Worm (Caenorhabditis elegans) whole organism, young adult: ENCODE results near the gene spc-2.

Source experiments
- B0035.1 ChIP-seq: sonication (generic microtip); optimal IDR thresholded peaks from 2 replicates; lab custom pipeline; 2016; ENCODE audit warnings: missing genetic modification characterization, mild to moderate bottlenecking, missing compliant biosample characterization, missing genotype, missing genetic modification reagents
- F37B4.10 ChIP-seq: fragments of 200-800 bp; sonication (Bioruptor generic); IDR thresholded peaks from 2 replicates; pipeline ENCODE4 v1.3.6; 2022; ENCODE audit warnings: missing genetic modification characterization, missing compliant biosample characterization
- F57A8.1 ChIP-seq: fragments of 200-800 bp; sonication (Bioruptor generic); optimal IDR thresholded peaks from 2 replicates; lab custom pipeline; 2018; ENCODE audit warnings: mild to moderate bottlenecking, missing genetic modification characterization, moderate library complexity, missing compliant biosample characterization
- F57C9.4 ChIP-seq: sonication (generic microtip); optimal IDR thresholded peaks from 2 replicates; lab custom pipeline; 2017; ENCODE audit warnings: mild to moderate bottlenecking, missing genetic modification characterization, missing compliant biosample characterization
- T07F8.4 ChIP-seq: sonication (generic microtip); optimal IDR thresholded peaks from 2 replicates; lab custom pipeline; 2016; ENCODE audit warnings: mild to moderate bottlenecking, missing genetic modification characterization, moderate library complexity, missing compliant biosample characterization
- T26A5.8 ChIP-seq: sonication (generic microtip); optimal IDR thresholded peaks from 2 replicates; lab custom pipeline; 2016; ENCODE audit warnings: missing genetic modification characterization, missing compliant biosample characterization
- Y67H2A.10 ChIP-seq: fragments of 200-800 bp; sonication (Bioruptor generic); conservative IDR thresholded peaks from 2 replicates; pipeline ENCODE4 v1.3.6; 2022; ENCODE audit warnings: missing genetic modification reagents, missing genetic modification characterization, missing compliant biosample characterization
- aptf-3 ChIP-seq: fragments of 200-800 bp; sonication (Bioruptor generic); IDR thresholded peaks from 2 replicates; pipeline ENCODE4 v1.3.6; 2022; ENCODE audit warnings: missing genetic modification characterization, missing compliant biosample characterization
- attf-5 ChIP-seq: fragments of 200-800 bp; sonication (Bioruptor generic); optimal IDR thresholded peaks from 2 replicates; lab custom pipeline; 2018; ENCODE audit warnings: mild to moderate bottlenecking, missing genetic modification characterization, missing compliant biosample characterization
- attf-6 ChIP-seq: fragments of 200-800 bp; sonication (Bioruptor generic); IDR thresholded peaks from 2 replicates; pipeline ENCODE4 v1.3.6; 2022; ENCODE audit warnings: missing genetic modification reagents, missing genetic modification characterization, missing compliant biosample characterization
- ccch-3 ChIP-seq: fragments of 200-800 bp; sonication (Bioruptor generic); optimal IDR thresholded peaks from 2 replicates; lab custom pipeline; 2018; ENCODE audit warnings: mild to moderate bottlenecking, missing genetic modification characterization, missing compliant biosample characterization
- ceh-79 ChIP-seq: sonication (generic microtip); optimal IDR thresholded peaks from 2 replicates; lab custom pipeline; 2017; ENCODE audit warnings: mild to moderate bottlenecking, missing genetic modification characterization, missing compliant biosample characterization
- ceh-91 ChIP-seq: fragments of 200-800 bp; sonication (Bioruptor generic); IDR thresholded peaks from 2 replicates; pipeline ENCODE4 v1.3.6; 2022; ENCODE audit warnings: missing genetic modification reagents, missing genetic modification characterization, missing compliant biosample characterization
- dox-1 ChIP-seq: fragments of 200-800 bp; sonication (Bioruptor generic); IDR thresholded peaks from 2 replicates; pipeline ENCODE4 v1.3.6; 2022; ENCODE audit warnings: missing genetic modification reagents, missing genetic modification characterization, missing compliant biosample characterization
- efl-1 ChIP-seq: fragments of 150-350 bp; optimal IDR thresholded peaks from 2 replicates; lab custom pipeline; 2014; ENCODE audit warnings: missing biosample characterization, missing genetic modification reagents, missing genetic modification characterization
- ekl-4 ChIP-seq: fragments of 200-800 bp; sonication (Bioruptor generic); IDR thresholded peaks from 2 replicates; pipeline ENCODE4 v1.3.6; 2022; ENCODE audit warnings: missing genetic modification reagents, missing genetic modification characterization, missing compliant biosample characterization
- ets-4 ChIP-seq: fragments of 200-800 bp; sonication (Bioruptor generic); optimal IDR thresholded peaks from 2 replicates; lab custom pipeline; 2018; ENCODE audit warnings: mild to moderate bottlenecking, missing genetic modification characterization, missing compliant biosample characterization
- hmg-1.2 ChIP-seq: fragments of 200-800 bp; sonication (Bioruptor generic); IDR thresholded peaks from 2 replicates; pipeline ENCODE4 v1.3.6; 2022; ENCODE audit warnings: missing genetic modification reagents, missing genetic modification characterization, missing compliant biosample characterization
- hmg-20 ChIP-seq: fragments of 200-800 bp; sonication (Bioruptor generic); IDR thresholded peaks from 2 replicates; pipeline ENCODE4 v1.3.6; 2022; ENCODE audit warnings: missing genetic modification reagents, missing genetic modification characterization, missing compliant biosample characterization
- let-607 ChIP-seq, 2 experiments: fragments of 200-800 bp in 1 of 2; sonication (Bioruptor generic) in 1 of 2; sonication (generic microtip) in 1 of 2; optimal IDR thresholded peaks; 2 replicates each; lab custom pipeline; 2016 to 2018; ENCODE audit warnings: mild to moderate bottlenecking in 2 of 2, missing compliant biosample characterization in 2 of 2, missing genetic modification characterization in 2 of 2, moderate library complexity in 2 of 2, missing genotype in 1 of 2
- lin-35 ChIP-seq, 3 experiments: fragments of 150-350 bp in 2 of 3; sonication (generic microtip) in 1 of 3; optimal IDR thresholded peaks; 2 replicates each; lab custom pipeline; 2014 to 2018; ENCODE audit warnings: missing biosample characterization in 3 of 3, missing genetic modification characterization in 3 of 3, missing genetic modification reagents in 3 of 3
- lsl-1 ChIP-seq: fragments of 200-800 bp; sonication (Bioruptor generic); optimal IDR thresholded peaks from 2 replicates; lab custom pipeline; 2018; ENCODE audit warnings: mild to moderate bottlenecking, missing genetic modification characterization, moderate library complexity, missing compliant biosample characterization
- madf-3 ChIP-seq: fragments of 200-800 bp; sonication (Bioruptor generic); IDR thresholded peaks from 2 replicates; pipeline ENCODE4 v1.3.6; 2022; ENCODE audit warnings: missing genetic modification reagents, missing genetic modification characterization, missing compliant biosample characterization
- madf-6 ChIP-seq: fragments of 200-800 bp; sonication (Bioruptor generic); IDR thresholded peaks from 2 replicates; pipeline ENCODE4 v1.3.6; 2022; ENCODE audit warnings: missing genetic modification reagents, missing genetic modification characterization, missing compliant biosample characterization
- nfyb-1 ChIP-seq: fragments of 200-800 bp; sonication (Bioruptor generic); IDR thresholded peaks from 2 replicates; pipeline ENCODE4 v1.3.6; 2022; ENCODE audit warnings: missing genetic modification reagents, missing genetic modification characterization, missing compliant biosample characterization
- nhr-80 ChIP-seq: sonication (generic microtip); optimal IDR thresholded peaks from 2 replicates; lab custom pipeline; 2016; ENCODE audit warnings: missing genetic modification characterization, missing compliant biosample characterization
- nhr-90 ChIP-seq: sonication (generic microtip); optimal IDR thresholded peaks from 2 replicates; lab custom pipeline; 2016; ENCODE audit warnings: missing genotype, mild to moderate bottlenecking, missing genetic modification characterization, missing compliant biosample characterization
- pbrm-1 ChIP-seq: fragments of 200-800 bp; sonication (Bioruptor generic); IDR thresholded peaks from 2 replicates; pipeline ENCODE4 v1.3.6; 2022; ENCODE audit warnings: missing genetic modification reagents, missing genetic modification characterization, missing compliant biosample characterization
- pha-4 ChIP-seq: fragments of 150-350 bp; sonication (generic microtip); optimal IDR thresholded peaks from 2 replicates; lab custom pipeline; 2014; ENCODE audit warnings: missing biosample characterization, missing genetic modification reagents, missing genetic modification characterization
- snpc-1.3 ChIP-seq: sonication (generic microtip); optimal IDR thresholded peaks from 2 replicates; lab custom pipeline; 2017; ENCODE audit warnings: missing genetic modification characterization, mild to moderate bottlenecking, missing compliant biosample characterization, antibody characterized with exemption, moderate library complexity, missing genotype, missing genetic modification reagents; ENCODE audit not compliant: insufficient read depth
- snpc-4 ChIP-seq, 5 experiments: fragments of 150-350 bp in 1 of 5; sonication (generic microtip) in 4 of 5; optimal IDR thresholded peaks; 2 replicates each; lab custom pipeline; 2014 to 2018; ENCODE audit warnings: missing genetic modification characterization in 5 of 5, missing biosample characterization in 3 of 5, antibody characterized with exemption in 2 of 5, mild to moderate bottlenecking in 2 of 5, missing compliant biosample characterization in 2 of 5, missing genotype in 2 of 5, moderate library complexity in 2 of 5, missing genetic modification reagents in 1 of 5
- sptf-2 ChIP-seq: fragments of 200-800 bp; sonication (Bioruptor generic); optimal IDR thresholded peaks from 2 replicates; lab custom pipeline; 2018; ENCODE audit warnings: mild to moderate bottlenecking, missing genetic modification characterization, missing compliant biosample characterization
- tbp1 ChIP-seq: fragments of 200-800 bp; sonication (Bioruptor generic); optimal IDR thresholded peaks from 2 replicates; lab custom pipeline; 2018; ENCODE audit warnings: mild to moderate bottlenecking, missing genetic modification characterization, missing compliant biosample characterization
- zfh-2 ChIP-seq: fragments of 200-800 bp; sonication (Bioruptor generic); conservative IDR thresholded peaks from 2 replicates; pipeline ENCODE4 v1.3.6; 2022; ENCODE audit warnings: missing genetic modification reagents, missing genetic modification characterization, missing compliant biosample characterization
- ztf-26 ChIP-seq: sonication (generic microtip); optimal IDR thresholded peaks from 2 replicates; lab custom pipeline; 2017; ENCODE audit warnings: missing genetic modification characterization, missing compliant biosample characterization
- ztf-28 ChIP-seq: fragments of 200-800 bp; sonication (Bioruptor generic); IDR thresholded peaks from 2 replicates; pipeline ENCODE4 v1.3.6; 2022; ENCODE audit warnings: missing genetic modification reagents, missing genetic modification characterization, missing compliant biosample characterization

Gene spc-2

ce11 chrIII:8181581-8181980, at the start of gene spc-2:
Gene spc-2 (plus strand): TSS chrIII:8181881.
- no peak for TF ChIP-seq nhr-90 (tag; lab: Kevin White, UChicago)
- no peak for TF ChIP-seq ceh-79 (tag; lab: Kevin White, UChicago)
- no peak for TF ChIP-seq hmg-20 (GFP tag; lab: Robert Waterston, UW)
- TF ChIP-seq attf-6 (GFP tag; lab: Robert Waterston, UW) = no peak
- no peak for TF ChIP-seq lsl-1 (GFP tag; lab: Kevin White, UChicago)
- TF ChIP-seq madf-3 (GFP tag; lab: Robert Waterston, UW) = no peak
- TF ChIP-seq pha-4 (tag; lab: Kevin White, UChicago) = no peak
- TF ChIP-seq efl-1 (GFP tag; lab: Kevin White, UChicago) = no peak
- TF ChIP-seq lin-35 (GFP tag; optimal IDR thresholded peaks at IDR 0.05; lab: Kevin White, UChicago) = no peak

ce11 chrIII:8132496-8132895, 49.2 kb upstream of the spc-2 start:
- TF ChIP-seq nfyb-1 = peak; percentile 39; the same call in 1 of the 2 replicates
- no peak for TF ChIP-seq madf-6
- no peak for TF ChIP-seq ekl-4 (GFP tag; lab: Robert Waterston, UW)
- no peak for TF ChIP-seq tbp1 (GFP tag; lab: Kevin White, UChicago)
- no peak for TF ChIP-seq ztf-26
- TF ChIP-seq ccch-3 (GFP tag; lab: Kevin White, UChicago) = no peak
- TF ChIP-seq aptf-3 = no peak
- no peak for TF ChIP-seq T07F8.4 (tag; lab: Kevin White, UChicago)
- TF ChIP-seq snpc-1.3 (tag; lab: Kevin White, UChicago) = no peak
- TF ChIP-seq hmg-1.2 (GFP tag; lab: Robert Waterston, UW) = no peak
- 0 out of 2 replicates have a peak, but pooled peaks have one; percentile 9 for TF ChIP-seq zfh-2 (GFP tag; lab: Robert Waterston, UW)
- no peak for TF ChIP-seq F57A8.1 (GFP tag; lab: Kevin White, UChicago)
- TF ChIP-seq ceh-91 (GFP tag; lab: Robert Waterston, UW) = no peak

ce11 chrIII:8133346-8133745, 48.3 kb upstream of the spc-2 start, which contains the start of gene C14B9.2:
Gene C14B9.2 (plus strand): TSS chrIII:8133665.
- no peak for TF ChIP-seq ztf-28
- TF ChIP-seq nhr-80 (tag; lab: Kevin White, UChicago) = peak; percentile 55
- TF ChIP-seq dox-1 (GFP tag; lab: Robert Waterston, UW) = 0 out of 2 replicates have a peak, but pooled peaks have one; percentile 34
- peak; percentile 59 to 88 for TF ChIP-seq let-607 (tag; optimal IDR thresholded peaks at IDR 0.05; lab: Kevin White, UChicago)
- TF ChIP-seq attf-5 (GFP tag; lab: Kevin White, UChicago) = peak; percentile 24
- TF ChIP-seq ets-4 (GFP tag; lab: Kevin White, UChicago) = no peak
- TF ChIP-seq pbrm-1 (GFP tag; lab: Robert Waterston, UW) = no peak
- TF ChIP-seq nfyb-1 = no peak
- TF ChIP-seq B0035.1 (tag; lab: Kevin White, UChicago) = no peak
- no peak for TF ChIP-seq F57C9.4 (tag; lab: Kevin White, UChicago)
- TF ChIP-seq T26A5.8 (tag; lab: Kevin White, UChicago) = no peak
- no peak for TF ChIP-seq Y67H2A.10 (GFP tag; lab: Robert Waterston, UW)
- no peak for TF ChIP-seq F37B4.10 (GFP tag; lab: Robert Waterston, UW)
- TF ChIP-seq snpc-4 (GFP tag; optimal IDR thresholded peaks at IDR 0.05; lab: Kevin White, UChicago) = no peak
- TF ChIP-seq snpc-4 (tag; optimal IDR thresholded peaks at IDR 0.05; lab: Kevin White, UChicago) = no peak
- no peak for TF ChIP-seq sptf-2 (GFP tag; lab: Kevin White, UChicago)
- TF ChIP-seq, all 124 proteins: peak for 4
